Worm (Caenorhabditis elegans) whole organism, mixed stage, embryonic: Measurements from ENCODE around the gene F54B11.5.

Experiments used
- M03D4.4 ChIP-seq: sonication (generic microtip); optimal IDR thresholded peaks from 2 replicates; lab custom pipeline; 2017; ENCODE audit warnings: mild to moderate bottlenecking, missing genetic modification characterization, missing compliant biosample characterization
- bed-3 ChIP-seq: fragments of 200-800 bp; sonication (Bioruptor generic); optimal IDR thresholded peaks from 3 replicates; lab custom pipeline; 2018; ENCODE audit warnings: mild to moderate bottlenecking, missing genetic modification characterization, moderate library complexity, missing compliant biosample characterization
- ceh-39 ChIP-seq: fragments of 150-350 bp; optimal IDR thresholded peaks from 2 replicates; lab custom pipeline; 2014; ENCODE audit warnings: missing biosample characterization, missing genetic modification characterization
- ceh-43 ChIP-seq: fragments of 200-800 bp; sonication (Bioruptor generic); optimal IDR thresholded peaks from 2 replicates; lab custom pipeline; 2018; ENCODE audit warnings: mild to moderate bottlenecking, missing genetic modification characterization, moderate library complexity, missing compliant biosample characterization
- ceh-83 ChIP-seq: fragments of 200-800 bp; sonication (Bioruptor generic); optimal IDR thresholded peaks from 2 replicates; lab custom pipeline; 2018; ENCODE audit warnings: mild to moderate bottlenecking, missing genetic modification characterization, missing compliant biosample characterization
- ces-1 ChIP-seq: fragments of 150-350 bp; optimal IDR thresholded peaks from 2 replicates; lab custom pipeline; 2014; ENCODE audit warnings: missing biosample characterization, missing genetic modification reagents, missing genetic modification characterization
- cnd-1 ChIP-seq: fragments of 200-800 bp; sonication (Bioruptor generic); optimal IDR thresholded peaks from 2 replicates; lab custom pipeline; 2018; ENCODE audit warnings: mild to moderate bottlenecking, missing genetic modification characterization, missing compliant biosample characterization
- drap-1 ChIP-seq: fragments of 200-800 bp; sonication (Bioruptor generic); optimal IDR thresholded peaks from 3 replicates; lab custom pipeline; 2018; ENCODE audit warnings: mild to moderate bottlenecking, missing genetic modification characterization, missing compliant biosample characterization
- elt-1 ChIP-seq: sonication (generic microtip); optimal IDR thresholded peaks from 2 replicates; lab custom pipeline; 2017; ENCODE audit warnings: missing genetic modification characterization, mild to moderate bottlenecking, missing compliant biosample characterization, antibody characterized with exemption, moderate library complexity, borderline replicate concordance; ENCODE audit not compliant: insufficient read depth
- elt-3 ChIP-seq: fragments of 150-350 bp; optimal IDR thresholded peaks from 2 replicates; lab custom pipeline; 2014; ENCODE audit warnings: missing biosample characterization, missing genetic modification characterization
- flh-1 ChIP-seq: fragments of 200-800 bp; sonication (Bioruptor generic); optimal IDR thresholded peaks from 2 replicates; lab custom pipeline; 2018; ENCODE audit warnings: mild to moderate bottlenecking, missing genetic modification characterization, moderate library complexity, missing compliant biosample characterization
- ham-2 ChIP-seq: fragments of 200-800 bp; sonication (Bioruptor generic); optimal IDR thresholded peaks from 2 replicates; lab custom pipeline; 2018; ENCODE audit warnings: mild to moderate bottlenecking, missing genetic modification characterization, missing compliant biosample characterization
- lin-13 ChIP-seq: fragments of 150-350 bp; optimal IDR thresholded peaks from 2 replicates; lab custom pipeline; 2014; ENCODE audit warnings: missing biosample characterization, missing genetic modification characterization
- lin-32 ChIP-seq: fragments of 200-800 bp; sonication (Bioruptor generic); optimal IDR thresholded peaks from 2 replicates; lab custom pipeline; 2018; ENCODE audit warnings: mild to moderate bottlenecking, missing genetic modification characterization, missing compliant biosample characterization
- lsy-2 ChIP-seq: fragments of 150-350 bp; optimal IDR thresholded peaks from 2 replicates; lab custom pipeline; 2014; ENCODE audit warnings: missing biosample characterization, missing genetic modification characterization
- mab-5 ChIP-seq: fragments of 150-350 bp; optimal IDR thresholded peaks from 2 replicates; lab custom pipeline; 2014; ENCODE audit warnings: missing biosample characterization, missing genetic modification characterization
- mep-1 ChIP-seq: fragments of 150-350 bp; optimal IDR thresholded peaks from 2 replicates; lab custom pipeline; 2017; ENCODE audit warnings: missing biosample characterization, missing genetic modification reagents, missing genetic modification characterization, inconsistent platforms
- mls-2 ChIP-seq: sonication (generic microtip); optimal IDR thresholded peaks from 2 replicates; lab custom pipeline; 2016; ENCODE audit warnings: mild to moderate bottlenecking, missing genetic modification characterization, moderate library complexity, missing compliant biosample characterization
- nhr-12 ChIP-seq: fragments of 150-350 bp; optimal IDR thresholded peaks from 2 replicates; lab custom pipeline; 2014; ENCODE audit warnings: missing biosample characterization, missing genetic modification characterization
- nhr-2 ChIP-seq: fragments of 150-350 bp; optimal IDR thresholded peaks from 2 replicates; lab custom pipeline; 2014; ENCODE audit warnings: missing biosample characterization, missing genetic modification characterization
- nhr-237 ChIP-seq: fragments of 150-350 bp; optimal IDR thresholded peaks from 2 replicates; lab custom pipeline; 2014; ENCODE audit warnings: missing biosample characterization, missing genetic modification characterization
- nhr-28 ChIP-seq: fragments of 150-350 bp; optimal IDR thresholded peaks from 2 replicates; lab custom pipeline; 2014; ENCODE audit warnings: missing biosample characterization, missing genetic modification characterization
- nhr-76 ChIP-seq: sonication (generic microtip); optimal IDR thresholded peaks from 2 replicates; lab custom pipeline; 2017; ENCODE audit warnings: missing biosample characterization, missing genetic modification characterization
- sem-2 ChIP-seq: fragments of 200-800 bp; sonication (Bioruptor generic); optimal IDR thresholded peaks from 2 replicates; lab custom pipeline; 2018; ENCODE audit warnings: mild to moderate bottlenecking, missing genetic modification characterization, missing compliant biosample characterization
- snpc-4 ChIP-seq: fragments of 150-350 bp; optimal IDR thresholded peaks from 2 replicates; lab custom pipeline; 2014; ENCODE audit warnings: missing biosample characterization, missing genetic modification characterization
- sptf-1 ChIP-seq: sonication (generic microtip); optimal IDR thresholded peaks from 2 replicates; lab custom pipeline; 2017; ENCODE audit warnings: mild to moderate bottlenecking, missing genetic modification characterization, moderate library complexity, missing compliant biosample characterization
- unc-120 ChIP-seq: sonication (generic microtip); optimal IDR thresholded peaks from 2 replicates; lab custom pipeline; 2017; ENCODE audit warnings: missing genetic modification characterization, missing compliant biosample characterization; ENCODE audit not compliant: poor library complexity, severe bottlenecking
- unc-39 ChIP-seq: fragments of 150-350 bp; optimal IDR thresholded peaks from 2 replicates; lab custom pipeline; 2014; ENCODE audit warnings: missing biosample characterization, missing genetic modification characterization
- unc-62 ChIP-seq: fragments of 150-350 bp; optimal IDR thresholded peaks from 2 replicates; lab custom pipeline; 2014; ENCODE audit warnings: missing biosample characterization, missing genetic modification reagents, missing genetic modification characterization
- ztf-11 ChIP-seq: fragments of 150-350 bp; optimal IDR thresholded peaks from 2 replicates; lab custom pipeline; 2014; ENCODE audit warnings: missing biosample characterization, missing genetic modification characterization

Gene F54B11.5

DNA sequence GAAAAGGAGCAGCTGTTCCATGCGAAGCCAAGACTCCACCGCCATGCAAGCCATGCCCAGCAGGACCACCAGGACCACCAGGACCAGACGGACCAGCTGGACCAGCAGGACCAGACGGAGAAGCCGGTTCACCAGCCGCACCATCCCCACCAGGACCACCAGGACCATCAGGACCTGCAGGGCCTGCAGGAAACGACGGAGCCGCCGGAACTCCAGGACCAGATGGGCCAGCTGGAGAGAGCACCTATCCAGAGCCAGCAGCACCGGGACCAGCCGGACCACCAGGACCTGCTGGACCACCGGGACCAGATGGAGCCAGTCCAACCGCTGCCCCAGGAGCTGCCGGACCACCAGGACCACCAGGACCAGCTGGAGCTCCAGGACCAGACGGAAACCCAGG, 3.9 kb downstream of the F54B11.5 start:
- TF ChIP-seq lin-32 (GFP tag; lab: Kevin White, UChicago): no peak
- TF ChIP-seq ceh-43 (GFP tag; lab: Kevin White, UChicago): no peak
- no peak for TF ChIP-seq mep-1 (tag; lab: Kevin White, UChicago)
- no peak for TF ChIP-seq unc-62 (GFP tag; lab: Kevin White, UChicago)
- no peak for TF ChIP-seq lsy-2 (tag; lab: Kevin White, UChicago)
- no peak for TF ChIP-seq nhr-28
- TF ChIP-seq bed-3 (GFP tag; lab: Kevin White, UChicago): no peak

DNA sequence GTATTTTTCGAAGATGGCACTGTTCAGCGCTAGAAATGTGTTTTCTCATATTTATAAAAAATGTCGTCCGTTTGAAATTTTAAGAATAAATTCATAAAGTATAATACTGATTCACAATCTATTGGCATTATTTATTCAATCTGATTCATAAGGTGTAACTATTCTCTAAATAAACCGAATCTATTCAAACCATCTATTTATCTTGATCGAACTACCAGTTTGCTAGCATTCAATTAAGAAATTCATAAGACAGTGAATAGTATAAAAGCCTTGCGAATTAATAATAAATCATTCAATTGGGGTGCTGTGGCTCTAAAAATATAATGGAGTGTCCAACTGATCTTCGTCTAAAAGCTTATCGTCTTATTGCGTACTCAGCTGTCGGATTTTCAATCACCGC, 4.7 kb downstream of the F54B11.5 start, which contains the start of gene col-44:
col-44 (plus strand) TSS at position 301 of the 400 bp plus-strand sequence.
- TF ChIP-seq M03D4.4 (tag; lab: Kevin White, UChicago) (no peak), snpc-4 (tag; lab: Kevin White, UChicago) (no peak), mab-5 (tag; lab: Kevin White, UChicago) (no peak), mls-2 (tag; lab: Kevin White, UChicago) (no peak), unc-120 (no peak), mep-1 (tag; lab: Kevin White, UChicago) (no peak), lin-32 (GFP tag; lab: Kevin White, UChicago) (no peak), ceh-83 (GFP tag; lab: Kevin White, UChicago) (no peak), lsy-2 (tag; lab: Kevin White, UChicago) (no peak), sptf-1 (tag; lab: Kevin White, UChicago) (no peak), sem-2 (no peak)

DNA sequence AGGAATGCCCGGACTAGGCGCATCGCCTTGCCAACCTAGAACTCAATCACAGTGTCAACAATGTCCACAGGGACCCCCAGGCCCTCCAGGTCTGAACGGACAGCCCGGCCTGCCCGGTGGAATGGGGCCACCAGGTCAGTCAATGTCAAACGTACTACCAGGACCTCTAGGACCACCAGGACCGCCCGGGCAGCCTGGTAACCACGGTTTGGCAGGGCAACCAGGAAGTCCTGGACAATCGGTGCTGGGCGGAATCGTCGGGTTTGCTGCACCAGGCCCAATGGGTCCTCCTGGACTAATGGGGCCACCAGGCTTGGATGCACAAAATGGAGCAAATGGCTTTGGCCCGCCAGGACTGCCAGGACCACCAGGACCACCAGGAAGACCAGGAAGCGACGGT, 5.2 kb downstream of the F54B11.5 start:
- TF ChIP-seq lin-32 (GFP tag; lab: Kevin White, UChicago) (no peak), mep-1 (tag; lab: Kevin White, UChicago) (no peak), unc-120 (no peak), lin-13 (tag; lab: Kevin White, UChicago) (no peak), cnd-1 (no peak), unc-62 (GFP tag; lab: Kevin White, UChicago) (no peak), M03D4.4 (tag; lab: Kevin White, UChicago) (no peak), nhr-237 (no peak), mab-5 (tag; lab: Kevin White, UChicago) (no peak), ztf-11 (tag; lab: Kevin White, UChicago) (no peak), mls-2 (tag; lab: Kevin White, UChicago) (no peak)

DNA sequence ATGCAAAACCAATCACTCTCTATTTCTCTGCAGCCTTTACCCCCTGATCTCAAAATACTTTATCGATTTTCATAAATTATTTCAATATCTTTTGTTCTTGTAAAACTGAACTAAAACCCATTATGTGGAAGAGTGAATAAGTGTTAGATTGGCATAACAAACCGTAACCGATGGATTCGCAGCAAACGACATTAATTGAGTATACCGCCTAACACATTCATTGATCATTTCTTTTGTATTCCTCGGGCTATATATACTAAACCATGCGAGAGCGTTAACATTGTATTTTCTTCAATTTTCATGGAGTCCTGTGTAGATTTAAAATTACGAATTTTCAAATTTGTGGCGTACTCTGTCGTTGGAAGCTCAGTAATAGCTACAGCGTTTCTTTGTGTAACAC, 6.1 kb downstream of the F54B11.5 start, which contains the start of gene col-9:
col-9 (plus strand) TSS at position 301 of the 400 bp plus-strand sequence.
- TF ChIP-seq unc-39 (tag; lab: Kevin White, UChicago) (no peak), mls-2 (tag; lab: Kevin White, UChicago) (no peak), sptf-1 (tag; lab: Kevin White, UChicago) (no peak), elt-3 (no peak), lsy-2 (tag; lab: Kevin White, UChicago) (no peak), flh-1 (GFP tag; lab: Kevin White, UChicago) (no peak), nhr-2 (no peak), unc-62 (GFP tag; lab: Kevin White, UChicago) (no peak), cnd-1 (no peak), bed-3 (GFP tag; lab: Kevin White, UChicago) (no peak), ces-1 (GFP tag; lab: Kevin White, UChicago) (no peak), ham-2 (no peak), sem-2 (no peak)

DNA sequence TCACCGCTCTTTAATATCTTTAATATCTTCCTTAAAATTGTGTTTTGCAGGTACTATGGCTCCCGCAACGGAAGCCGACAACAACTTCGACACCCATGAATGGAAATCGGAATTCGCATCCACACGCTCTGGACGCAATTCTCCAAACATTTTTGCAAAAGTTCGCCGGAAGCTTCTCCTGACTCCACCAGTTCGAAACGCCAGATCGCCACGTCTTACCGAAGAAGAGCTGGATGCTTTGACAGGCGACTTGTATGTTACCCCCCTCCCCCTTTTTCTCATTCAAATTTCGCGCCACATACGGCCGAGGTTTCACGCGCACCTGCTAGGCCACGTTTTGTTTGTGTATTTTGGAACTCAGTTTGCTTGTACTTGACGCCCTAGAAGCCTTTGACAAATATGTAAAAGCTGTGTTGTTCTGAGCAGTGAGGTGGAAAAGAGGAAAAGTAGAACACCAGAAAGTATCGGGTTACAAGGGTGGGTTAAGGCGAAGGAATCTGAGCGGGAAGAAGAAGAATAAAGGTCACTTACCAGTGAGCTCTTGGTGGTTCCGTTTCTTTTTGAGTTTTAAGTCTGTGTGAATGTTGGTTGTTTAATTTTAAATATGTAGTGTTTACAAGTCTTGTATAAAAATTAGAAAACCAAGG, 11.0 kb downstream of the F54B11.5 start, which contains the start of gene unc-84:
unc-84 (plus strand) TSS at position 51 of the 647 bp plus-strand sequence.
- TF ChIP-seq sptf-1 (tag; lab: Kevin White, UChicago): peak; percentile 37
- no peak for TF ChIP-seq nhr-2

DNA sequence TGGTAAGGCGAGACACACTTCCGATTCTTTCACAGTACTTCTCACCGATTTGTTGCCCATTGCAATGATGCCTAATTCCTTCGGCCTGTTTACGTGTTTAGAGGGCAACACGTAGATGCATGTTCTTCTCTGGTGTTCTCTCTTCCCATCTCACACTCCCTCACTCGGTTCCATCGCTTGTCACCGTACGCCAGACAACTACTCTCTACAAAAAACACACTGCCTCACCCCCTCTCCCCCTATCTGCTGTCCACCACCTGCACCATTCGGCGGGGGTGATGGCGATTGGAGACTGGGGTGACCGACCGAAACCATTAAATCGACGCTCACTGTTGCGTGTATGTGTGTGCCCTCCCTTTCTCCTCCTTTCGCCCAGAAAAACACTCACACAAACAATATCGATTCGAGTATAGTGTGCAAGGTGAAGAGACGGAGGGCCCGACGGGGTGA, 11.9 kb downstream of the F54B11.5 start:
- TF ChIP-seq mab-5 (tag; lab: Kevin White, UChicago) (no peak), nhr-237 (no peak), flh-1 (GFP tag; lab: Kevin White, UChicago) (no peak), elt-1 (tag; lab: Kevin White, UChicago) (peak; percentile 27), lin-32 (GFP tag; lab: Kevin White, UChicago) (peak; percentile 67), sptf-1 (tag; lab: Kevin White, UChicago) (peak; percentile 69), unc-62 (GFP tag; lab: Kevin White, UChicago) (peak; percentile 70), ceh-83 (GFP tag; lab: Kevin White, UChicago) (no peak), cnd-1 (peak; percentile 70), ceh-39 (tag; lab: Kevin White, UChicago) (peak; percentile 87), sem-2 (no peak), nhr-12 (tag; lab: Kevin White, UChicago) (no peak), M03D4.4 (tag; lab: Kevin White, UChicago) (peak; percentile 26), ceh-43 (GFP tag; lab: Kevin White, UChicago) (peak; percentile 1), unc-120 (peak; percentile 10), nhr-76 (tag; lab: Kevin White, UChicago) (no peak), mep-1 (tag; lab: Kevin White, UChicago) (peak; percentile 46), unc-39 (tag; lab: Kevin White, UChicago) (peak; percentile 1), mls-2 (tag; lab: Kevin White, UChicago) (peak; percentile 79), nhr-2 (peak; percentile 90), ham-2 (peak; percentile 63), drap-1 (peak; percentile 67)
